Fruit fly (Drosophila melanogaster) whole organism, embryonic: ENCODE results near the gene Jon99Fii.

Source experiments
- CG12659 ChIP-seq: fragments of 200-800 bp; sonication (Bioruptor generic); optimal IDR thresholded peaks from 3 replicates; lab custom pipeline; 2017; ENCODE audit warnings: mild to moderate bottlenecking, missing biosample characterization, missing genetic modification reagents, missing genetic modification characterization
- CG33557 ChIP-seq: fragments of 200-800 bp; sonication (Bioruptor generic); optimal IDR thresholded peaks from 2 replicates; lab custom pipeline; 2019; ENCODE audit warnings: missing biosample characterization, mild to moderate bottlenecking, missing genetic modification characterization, moderate library complexity
- CG6813 ChIP-seq: fragments of 200-800 bp; sonication (Bioruptor generic); optimal IDR thresholded peaks from 2 replicates; lab custom pipeline; 2017; ENCODE audit warnings: missing biosample characterization, missing genetic modification characterization, mild to moderate bottlenecking, moderate library complexity, missing genetic modification reagents
- Hr39 ChIP-seq: fragments of >200 bp; optimal IDR thresholded peaks from 2 replicates; lab custom pipeline; 2017
- Hr78 ChIP-seq, 2 experiments: fragments of 200-800 bp in 1 of 2; fragments of >200 bp in 1 of 2; sonication (Bioruptor generic) in 1 of 2; optimal IDR thresholded peaks; 2 replicates each; lab custom pipeline; 2017 to 2019; ENCODE audit warnings: missing biosample characterization in 2 of 2, missing genetic modification characterization in 2 of 2, mild to moderate bottlenecking in 1 of 2, moderate library complexity in 1 of 2
- Mes4 ChIP-seq: fragments of 200-800 bp; sonication (Bioruptor generic); optimal IDR thresholded peaks from 2 replicates; lab custom pipeline; 2016; ENCODE audit warnings: missing biosample characterization, missing genetic modification characterization
- Myb ChIP-seq: fragments of 200-800 bp; sonication (Bioruptor generic); optimal IDR thresholded peaks from 2 replicates; lab custom pipeline; 2016; ENCODE audit warnings: missing biosample characterization, missing genetic modification characterization
- yki ChIP-seq: fragments of >200 bp; optimal IDR thresholded peaks from 3 replicates; lab custom pipeline; 2018

dm6 chr3R:30450690-30451343, 36.9 kb downstream of the Jon99Fii start:
- TF ChIP-seq Myb (GFP tag; lab: Kevin White, UChicago) (no peak), Hr39 (no peak), yki (lab: Kevin White, UChicago) (no peak), CG12659 (GFP tag; lab: Kevin White, UChicago) (no peak), CG33557 (GFP tag; lab: Kevin White, UChicago) (no peak), Hr78 (GFP tag; optimal IDR thresholded peaks at IDR 0.05; lab: Kevin White, UChicago) (no peak), Mes4 (GFP tag; lab: Kevin White, UChicago) (no peak), CG6813 (GFP tag; lab: Kevin White, UChicago) (no peak)
